Worm (Caenorhabditis elegans): ENCODE data around the gene slc-36.5.

The slc-36.5 gene

DNA sequence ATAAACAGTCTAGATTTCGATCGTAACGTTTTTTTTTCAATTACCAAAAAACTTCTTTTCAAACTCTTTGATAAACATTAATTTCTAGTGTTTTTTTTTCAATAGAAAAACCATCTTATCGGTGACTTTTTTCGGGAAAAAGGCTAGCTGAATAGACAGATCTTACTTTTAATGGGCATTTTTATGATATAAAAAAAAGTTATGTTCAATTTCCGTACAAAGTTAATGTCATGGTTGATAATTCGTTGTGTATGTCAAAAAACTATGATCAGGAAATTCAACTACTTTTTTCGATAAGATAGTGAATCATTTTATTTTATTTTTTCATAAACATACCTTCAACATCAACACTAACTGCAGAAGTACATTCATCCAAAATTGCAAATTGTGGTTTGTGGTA, 7.7 kb upstream of the slc-36.5 start:
- TF ChIP-seq fos-1 (tag; optimal IDR thresholded peaks at IDR 0.05), result peak; percentile 24
- TF ChIP-seq elt-1 (tag; optimal IDR thresholded peaks at IDR 0.05), result no peak

DNA sequence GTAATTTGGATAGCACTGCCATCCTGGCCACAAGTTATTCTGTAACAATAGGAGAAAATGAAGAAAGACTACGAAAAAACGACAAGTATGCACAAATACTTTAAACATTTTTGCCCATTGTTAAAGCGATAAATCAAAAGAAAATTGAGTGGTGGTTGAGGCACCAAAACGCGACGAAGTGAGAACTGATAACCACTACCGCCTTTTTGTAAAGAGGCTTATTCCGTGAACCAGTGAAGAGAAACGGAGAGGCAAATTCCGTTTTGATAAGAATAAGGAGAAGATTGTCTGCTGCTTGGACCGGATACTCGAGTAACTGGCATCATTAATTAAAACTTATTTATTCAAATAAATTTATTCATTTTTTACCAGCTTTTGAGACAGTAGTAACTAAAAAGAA, 6.9 kb upstream of the slc-36.5 start, which contains the start of gene pmp-1:
Gene pmp-1, minus strand, starts transcription at position 39 of the 400 bp plus-strand sequence.
- no peak for TF ChIP-seq Y55F3AM.14 (GFP tag; optimal IDR thresholded peaks at IDR 0.05)
- TF ChIP-seq fos-1 (tag; optimal IDR thresholded peaks at IDR 0.05), result peak; percentile 77

ce11 chrII:6882335-6882734, 5.5 kb upstream of the slc-36.5 start:
- TF ChIP-seq ama-1 (optimal IDR thresholded peaks at IDR 0.05) (no peak), lin-13 (GFP tag; optimal IDR thresholded peaks at IDR 0.05) (no peak), unc-39 (tag; optimal IDR thresholded peaks at IDR 0.05) (no peak), ZK546.5 (tag; optimal IDR thresholded peaks at IDR 0.05) (no peak), nhr-21 (tag; optimal IDR thresholded peaks at IDR 0.05) (no peak), elt-1 (tag; optimal IDR thresholded peaks at IDR 0.05) (no peak), mab-5 (tag; optimal IDR thresholded peaks at IDR 0.05) (no peak), nhr-12 (tag; optimal IDR thresholded peaks at IDR 0.05) (no peak), dmd-4 (tag; optimal IDR thresholded peaks at IDR 0.05) (no peak), skn-1 (tag; optimal IDR thresholded peaks at IDR 0.05) (no peak), nhr-6 (tag; optimal IDR thresholded peaks at IDR 0.05) (no peak), peb-1 (tag; optimal IDR thresholded peaks at IDR 0.05) (no peak), nhr-10 (tag; optimal IDR thresholded peaks at IDR 0.05) (no peak), nhr-129 (tag; optimal IDR thresholded peaks at IDR 0.05) (no peak)

- TF ChIP-seq unc-55 (GFP tag; optimal IDR thresholded peaks at IDR 0.05), result no peak
- no peak for TF ChIP-seq sma-3 (GFP tag; optimal IDR thresholded peaks at IDR 0.05)
- no peak for TF ChIP-seq lin-13 (GFP tag; optimal IDR thresholded peaks at IDR 0.05)
- no peak for TF ChIP-seq lin-11 (tag; optimal IDR thresholded peaks at IDR 0.05)
- no peak for TF ChIP-seq ztf-4 (tag; optimal IDR thresholded peaks at IDR 0.05)
- no peak for TF ChIP-seq unc-62 (GFP tag; optimal IDR thresholded peaks at IDR 0.05)
- no peak for TF ChIP-seq lsy-2 (tag; optimal IDR thresholded peaks at IDR 0.05)
- no peak for TF ChIP-seq nhr-77 (tag; optimal IDR thresholded peaks at IDR 0.05)
- TF ChIP-seq ceh-82 (tag; optimal IDR thresholded peaks at IDR 0.05), result no peak
- no peak for TF ChIP-seq nhr-21 (tag; optimal IDR thresholded peaks at IDR 0.05)
- no peak for TF ChIP-seq ama-1 (optimal IDR thresholded peaks at IDR 0.05)
- TF ChIP-seq mbf-1 (tag; optimal IDR thresholded peaks at IDR 0.05), result no peak
These were observed 3.2 kb upstream of the slc-36.5 start, which contains the start of gene C44B7.7 for ce11 chrII:6880067-6880466. Gene C44B7.7, minus strand, starts transcription at chrII:6880167.

DNA sequence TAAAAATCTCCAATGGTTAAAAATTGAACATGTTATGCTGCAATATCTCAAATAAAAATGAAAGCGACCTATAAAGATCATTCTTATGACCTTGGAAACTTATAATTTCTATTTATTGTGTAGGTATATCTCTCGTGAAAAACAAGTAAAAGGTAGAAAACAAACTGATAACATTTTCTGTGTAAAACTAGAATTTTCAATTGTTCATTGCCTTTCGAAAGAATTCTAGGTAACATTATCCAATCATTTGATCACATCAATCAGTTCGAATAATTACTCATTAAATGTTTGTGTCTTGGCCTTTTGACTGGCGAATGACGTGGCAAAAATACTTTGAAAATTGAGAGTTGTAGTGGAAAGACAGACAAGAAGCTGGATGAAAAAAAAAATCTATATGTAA, 1.0 kb upstream of the slc-36.5 start:
- TF ChIP-seq nhr-25 (tag; optimal IDR thresholded peaks at IDR 0.05) (peak; percentile 71), sma-3 (GFP tag; optimal IDR thresholded peaks at IDR 0.05) (peak; percentile 62), crh-2 (tag; optimal IDR thresholded peaks at IDR 0.05) (peak; percentile 71), R02D3.7 (tag; optimal IDR thresholded peaks at IDR 0.05) (no peak), blmp-1 (tag; optimal IDR thresholded peaks at IDR 0.05; ENCODE audit: insufficient read depth) (peak; percentile 58)

ce11 chrII:6872493-6872892, 4.4 kb downstream of the slc-36.5 start, which contains the start of gene C44B7.5:
Gene C44B7.5, minus strand, starts transcription at chrII:6872593.
- no peak for TF ChIP-seq ama-1 (optimal IDR thresholded peaks at IDR 0.05)
- no peak for TF ChIP-seq R02D3.7 (tag; optimal IDR thresholded peaks at IDR 0.05)
- TF ChIP-seq nhr-25 (tag; optimal IDR thresholded peaks at IDR 0.05), result no peak
- TF ChIP-seq nhr-77 (tag; optimal IDR thresholded peaks at IDR 0.05), result no peak
- TF ChIP-seq nhr-12 (tag; optimal IDR thresholded peaks at IDR 0.05), result no peak

ce11 chrII:6870803-6871202, 6.1 kb downstream of the slc-36.5 start, which contains the start of gene clhm-1:
Gene clhm-1, minus strand, starts transcription at chrII:6871009.
- TF ChIP-seq ama-1 (optimal IDR thresholded peaks at IDR 0.05) (no peak), nhr-129 (tag; optimal IDR thresholded peaks at IDR 0.05) (no peak), lsy-2 (tag; optimal IDR thresholded peaks at IDR 0.05) (peak in 1 of 2 experiments; percentile 15), crh-2 (tag; optimal IDR thresholded peaks at IDR 0.05) (peak; percentile 92)

ce11 chrII:6863652-6864051, 13.2 kb downstream of the slc-36.5 start, which contains the start of gene aff-1:
Gene aff-1, minus strand, starts transcription at chrII:6863752.
- no peak for TF ChIP-seq C34F6.9 (tag; optimal IDR thresholded peaks at IDR 0.05)
- TF ChIP-seq nhr-25 (tag; optimal IDR thresholded peaks at IDR 0.05), result no peak
- TF ChIP-seq mab-5 (tag; optimal IDR thresholded peaks at IDR 0.05), result no peak
- no peak for TF ChIP-seq nhr-23 (tag; optimal IDR thresholded peaks at IDR 0.05)
- TF ChIP-seq ztf-11 (tag; optimal IDR thresholded peaks at IDR 0.05), result no peak
- no peak for TF ChIP-seq Y55F3AM.14 (GFP tag; optimal IDR thresholded peaks at IDR 0.05)
- no peak for TF ChIP-seq ztf-1 (GFP tag; conservative IDR thresholded peaks at IDR 0.05)
- TF ChIP-seq nhr-129 (tag; optimal IDR thresholded peaks at IDR 0.05), result no peak
- no peak for TF ChIP-seq mbf-1 (tag; optimal IDR thresholded peaks at IDR 0.05)
- no peak for TF ChIP-seq gmeb-1 (tag; optimal IDR thresholded peaks at IDR 0.05)
- TF ChIP-seq sma-9 (GFP tag; optimal IDR thresholded peaks at IDR 0.05), result no peak
- no peak for TF ChIP-seq sma-9 (tag; optimal IDR thresholded peaks at IDR 0.05)
- TF ChIP-seq nhr-12 (tag; optimal IDR thresholded peaks at IDR 0.05), result no peak
- no peak for TF ChIP-seq peb-1 (tag; optimal IDR thresholded peaks at IDR 0.05)

All from whole organism, L2 larva.